Fruit fly (Drosophila melanogaster): ENCODE data around the gene grim.

- no peak for TF ChIP-seq usp (GFP tag; optimal IDR thresholded peaks at IDR 0.05)
- TF ChIP-seq psq (optimal IDR thresholded peaks at IDR 0.05) = no peak
- TF ChIP-seq CG8478 (optimal IDR thresholded peaks at IDR 0.05) = no peak
- TF ChIP-seq pan (optimal IDR thresholded peaks at IDR 0.05) = no peak
Observed at dm6 chr3L:18258756-18259155, 45.5 kb downstream of the grim start.
